Fruit fly (Drosophila melanogaster): Measurements from ENCODE around the gene APC7.

Gene APC7

dm6 chrX:6642593-6643257, 45.8 kb downstream of the APC7 start (continued):
- TF ChIP-seq btn (GFP tag; optimal IDR thresholded peaks at IDR 0.05) (peak; percentile 1), CG34376 (GFP tag; optimal IDR thresholded peaks at IDR 0.05) (no peak), CG8388 (GFP tag; optimal IDR thresholded peaks at IDR 0.05) (peak; percentile 40), CG4820 (GFP tag; optimal IDR thresholded peaks at IDR 0.05) (peak; percentile 10), zen2 (GFP tag; IDR thresholded peaks at IDR 0.05; ENCODE audit: partially characterized antibody) (no peak), Dip2 (GFP tag; IDR thresholded peaks at IDR 0.05) (no peak), Gsc (GFP tag; IDR thresholded peaks at IDR 0.05) (no peak), CG14441 (GFP tag; IDR thresholded peaks at IDR 0.05) (no peak), CG12236 (GFP tag; optimal IDR thresholded peaks at IDR 0.05) (peak; percentile 5), prd (optimal IDR thresholded peaks at IDR 0.05) (no peak), prd (GFP tag; IDR thresholded peaks at IDR 0.05) (peak; percentile 28; the same call in 1 of the 3 replicates), CG17328 (GFP tag; IDR thresholded peaks at IDR 0.05) (peak; percentile 49; the same call in 1 of the 2 replicates), gem (tag; optimal IDR thresholded peaks at IDR 0.05) (peak; percentile 63), CG18262 (tag; optimal IDR thresholded peaks at IDR 0.05) (peak; percentile 59), trem (tag; optimal IDR thresholded peaks at IDR 0.05) (peak; percentile 42), CG18599 (GFP tag; optimal IDR thresholded peaks at IDR 0.05) (peak; percentile 17), lola (GFP tag; optimal IDR thresholded peaks at IDR 0.05) (peak in 1 of 3 experiments; percentile 42), Tbp (GFP tag; optimal IDR thresholded peaks at IDR 0.05) (no peak), CG7963 (GFP tag; IDR thresholded peaks at IDR 0.05; ENCODE audit: partially characterized antibody) (no peak), row (GFP tag; IDR thresholded peaks at IDR 0.05) (peak; percentile 43; the same call in 1 of the 3 replicates), odd (GFP tag; optimal IDR thresholded peaks at IDR 0.05) (no peak), CG31224 (GFP tag; IDR thresholded peaks at IDR 0.05) (no peak), croc (GFP tag; conservative IDR thresholded peaks at IDR 0.05) (peak; percentile 28; the same call in 1 of the 3 replicates), CG2712 (tag; optimal IDR thresholded peaks at IDR 0.05) (peak; percentile 61), nerfin-1 (tag; optimal IDR thresholded peaks at IDR 0.05) (peak; percentile 3), bab2 (GFP tag; optimal IDR thresholded peaks at IDR 0.05) (peak; percentile 14), CG4424 (GFP tag; optimal IDR thresholded peaks at IDR 0.05) (peak; percentile 31), CkIIα-i1 (GFP tag; IDR thresholded peaks at IDR 0.05) (no peak), CG17829 (tag; optimal IDR thresholded peaks at IDR 0.05) (peak; percentile 44), CG13424 (tag; optimal IDR thresholded peaks at IDR 0.05) (peak; percentile 22), CG31441 (GFP tag; IDR thresholded peaks at IDR 0.05) (peak; percentile 43; the same call in 1 of the 2 replicates), CG11695 (GFP tag; IDR thresholded peaks at IDR 0.05) (peak; percentile 61; the same call in 1 of the 3 replicates), luna (GFP tag; optimal IDR thresholded peaks at IDR 0.05) (no peak), chif (GFP tag; optimal IDR thresholded peaks at IDR 0.05) (peak; percentile 21 to 25), fu2 (GFP tag; optimal IDR thresholded peaks at IDR 0.05) (no peak), CG11093 (GFP tag; IDR thresholded peaks at IDR 0.05) (0 out of 3 replicates have a peak, but pooled peaks have one; percentile 32), crol (GFP tag; IDR thresholded peaks at IDR 0.05) (0 out of 2 replicates have a peak, but pooled peaks have one; percentile 20), vvl (GFP tag; IDR thresholded peaks at IDR 0.05) (peak; percentile 68; the same call in 1 of the 2 replicates), Xrp1 (GFP tag; IDR thresholded peaks at IDR 0.05) (peak; percentile 68), CG2678 (tag; optimal IDR thresholded peaks at IDR 0.05) (peak; percentile 42), CG14710 (tag; optimal IDR thresholded peaks at IDR 0.05) (peak; percentile 35), CG11696 (GFP tag; IDR thresholded peaks at IDR 0.05) (peak; percentile 86), Ssrp (tag; optimal IDR thresholded peaks at IDR 0.05) (peak; percentile 4), CG8281 (tag; optimal IDR thresholded peaks at IDR 0.05) (no peak), salm (tag; optimal IDR thresholded peaks at IDR 0.05) (peak; percentile 3), zfh1 (GFP tag; IDR thresholded peaks at IDR 0.05) (0 out of 3 replicates have a peak, but pooled peaks have one; percentile 36), Oli (tag; optimal IDR thresholded peaks at IDR 0.05) (peak; percentile 54), CG6689 (GFP tag; IDR thresholded peaks at IDR 0.05) (peak; percentile 38; the same call in 1 of the 2 replicates), CG3838 (GFP tag; optimal IDR thresholded peaks at IDR 0.05) (no peak), sens (GFP tag) (peak; percentile 85)

Measured in whole organism, embryonic.